Worm (Caenorhabditis elegans): Measurements from ENCODE around the gene F42A9.6.
A peak's percentile ranks its signal among the peaks of the same experiment; 100 is the strongest.

Gene F42A9.6

ce11 chrIV:8627328-8627727, 18.3 kb downstream of the F42A9.6 start, which contains the start of gene F42A9.11 (continued):
- TF ChIP-seq fkh-8 (tag; optimal IDR thresholded peaks at IDR 0.05) (no peak), fos-1 (tag; optimal IDR thresholded peaks at IDR 0.05) (no peak), pqm-1 (tag; optimal IDR thresholded peaks at IDR 0.05) (no peak), irx-1 (tag; optimal IDR thresholded peaks at IDR 0.05) (no peak), nhr-19 (GFP tag; conservative IDR thresholded peaks at IDR 0.05) (0 out of 2 replicates have a peak, but pooled peaks have one; percentile 12), efl-3 (GFP tag; optimal IDR thresholded peaks at IDR 0.05) (no peak), lin-35 (GFP tag; optimal IDR thresholded peaks at IDR 0.05) (peak in 1 of 2 experiments; percentile 47), ama-1 (optimal IDR thresholded peaks at IDR 0.05) (no peak)

- TF ChIP-seq pqm-1 (tag; optimal IDR thresholded peaks at IDR 0.05), result no peak
- TF ChIP-seq nhr-19 (GFP tag; conservative IDR thresholded peaks at IDR 0.05), result no peak
- peak; percentile 58 for TF ChIP-seq fkh-10 (GFP tag; optimal IDR thresholded peaks at IDR 0.05)
- no peak for TF ChIP-seq skn-1 (tag; optimal IDR thresholded peaks at IDR 0.05)
- no peak for TF ChIP-seq pax-3 (tag; optimal IDR thresholded peaks at IDR 0.05)
- no peak for TF ChIP-seq swsn-7 (tag; optimal IDR thresholded peaks at IDR 0.05)
- peak; percentile 55 for TF ChIP-seq lin-14 (GFP tag; optimal IDR thresholded peaks at IDR 0.05)
- peak; percentile 31 for TF ChIP-seq blmp-1 (tag; optimal IDR thresholded peaks at IDR 0.05)
These were observed 19.2 kb downstream of the F42A9.6 start for ce11 chrIV:8628262-8628661.

- TF ChIP-seq unc-86 (tag; optimal IDR thresholded peaks at IDR 0.05) (peak; percentile 77), lin-35 (GFP tag; optimal IDR thresholded peaks at IDR 0.05) (peak in 1 of 2 experiments; percentile 7), hlh-17 (GFP tag; optimal IDR thresholded peaks at IDR 0.05; ENCODE audit: borderline replicate concordance) (no peak), tlp-1 (tag; optimal IDR thresholded peaks at IDR 0.05) (no peak), fos-1 (tag; optimal IDR thresholded peaks at IDR 0.05) (peak; percentile 38), lin-39 (tag; optimal IDR thresholded peaks at IDR 0.05) (no peak), aha-1 (tag; optimal IDR thresholded peaks at IDR 0.05) (no peak), lin-14 (GFP tag; optimal IDR thresholded peaks at IDR 0.05) (peak; percentile 91), grh-1 (GFP tag; IDR thresholded peaks at IDR 0.05) (no peak), ceh-82 (tag; optimal IDR thresholded peaks at IDR 0.05) (peak; percentile 42 to 60 (median 51)), mep-1 (tag; optimal IDR thresholded peaks at IDR 0.05) (peak; percentile 45), xbp-1 (tag; optimal IDR thresholded peaks at IDR 0.05) (peak; percentile 39), C34B4.2 (tag; optimal IDR thresholded peaks at IDR 0.05) (no peak), Y116A8C.19 (tag; optimal IDR thresholded peaks at IDR 0.05; ENCODE audit: borderline replicate concordance) (no peak), egl-27 (tag; optimal IDR thresholded peaks at IDR 0.05) (peak in 1 of 2 experiments; percentile 8), egl-13 (tag; optimal IDR thresholded peaks at IDR 0.05) (no peak), F16B12.6 (tag; optimal IDR thresholded peaks at IDR 0.05) (no peak), nhr-28 (tag; optimal IDR thresholded peaks at IDR 0.05) (no peak), swsn-7 (tag; optimal IDR thresholded peaks at IDR 0.05) (peak; percentile 67), tbx-2 (tag; optimal IDR thresholded peaks at IDR 0.05) (peak; percentile 74), unc-30 (tag; optimal IDR thresholded peaks at IDR 0.05) (no peak), nhr-84 (tag; optimal IDR thresholded peaks at IDR 0.05) (no peak), nhr-237 (tag; optimal IDR thresholded peaks at IDR 0.05) (no peak), mef-2 (tag; optimal IDR thresholded peaks at IDR 0.05) (peak; percentile 38), ceh-90 (tag; optimal IDR thresholded peaks at IDR 0.05) (no peak), alr-1 (tag; optimal IDR thresholded peaks at IDR 0.05; ENCODE audit: borderline replicate concordance) (no peak), ztf-11 (tag; optimal IDR thresholded peaks at IDR 0.05) (no peak), ztf-4 (tag; optimal IDR thresholded peaks at IDR 0.05) (no peak), nhr-77 (tag; optimal IDR thresholded peaks at IDR 0.05) (peak; percentile 56), isw-1 (GFP tag; IDR thresholded peaks at IDR 0.05) (peak; percentile 40), ceh-88 (GFP tag; IDR thresholded peaks at IDR 0.05) (peak; percentile 30; the same call in 1 of the 2 replicates), unc-98 (GFP tag; IDR thresholded peaks at IDR 0.05) (no peak), lir-3 (tag; optimal IDR thresholded peaks at IDR 0.05; ENCODE audit: poor library complexity) (no peak), elt-2 (tag; optimal IDR thresholded peaks at IDR 0.05) (no peak), irx-1 (tag; optimal IDR thresholded peaks at IDR 0.05) (peak; percentile 50), nhr-19 (GFP tag; conservative IDR thresholded peaks at IDR 0.05) (peak; percentile 53), zag-1 (tag; optimal IDR thresholded peaks at IDR 0.05) (no peak), pag-3 (tag; optimal IDR thresholded peaks at IDR 0.05; ENCODE audit: borderline replicate concordance, insufficient read depth) (no peak), sox-4 (tag; optimal IDR thresholded peaks at IDR 0.05) (no peak), nhr-12 (tag; optimal IDR thresholded peaks at IDR 0.05) (no peak)
These were observed 20.6 kb downstream of the F42A9.6 start for ce11 chrIV:8629609-8630052.
